Worm (Caenorhabditis elegans) whole organism, L4 larva: ENCODE results near the gene tsp-21.

Source experiments
- F37D6.2 ChIP-seq: sonication (generic microtip); optimal IDR thresholded peaks from 2 replicates; lab custom pipeline; 2016; ENCODE audit warnings: mild to moderate bottlenecking, missing genetic modification characterization, missing compliant biosample characterization
- R02D3.7 ChIP-seq: fragments of 150-350 bp; sonication (generic microtip); optimal IDR thresholded peaks from 3 replicates; lab custom pipeline; 2014; ENCODE audit warnings: missing biosample characterization, missing genetic modification characterization
- T20F7.1 ChIP-seq: fragments of 200-800 bp; sonication (Bioruptor generic); optimal IDR thresholded peaks from 2 replicates; lab custom pipeline; 2018; ENCODE audit warnings: mild to moderate bottlenecking, missing genetic modification characterization, missing compliant biosample characterization
- ZK337.2 ChIP-seq: fragments of 200-800 bp; sonication (Bioruptor generic); IDR thresholded peaks from 2 replicates; pipeline ENCODE4 v1.3.6; 2022; ENCODE audit warnings: missing genetic modification reagents, missing genetic modification characterization, missing compliant biosample characterization
- ZK546.5 ChIP-seq, 2 experiments: sonication (generic microtip); optimal IDR thresholded peaks; 2 replicates each; lab custom pipeline; 2017; ENCODE audit warnings: missing biosample characterization in 2 of 2, missing genetic modification characterization in 2 of 2
- aha-1 ChIP-seq: fragments of 150-350 bp; peaks from one replicate; lab custom pipeline; 2014; ENCODE audit warnings: missing biosample characterization, missing genetic modification characterization
- aly-2 ChIP-seq: sonication (generic microtip); optimal IDR thresholded peaks from 2 replicates; lab custom pipeline; 2018; ENCODE audit warnings: missing biosample characterization, missing genetic modification characterization
- arid-1 ChIP-seq: fragments of 200-800 bp; sonication (Bioruptor generic); conservative IDR thresholded peaks from 2 replicates; pipeline ENCODE4 v1.3.6; 2022; ENCODE audit warnings: missing genetic modification reagents, missing genetic modification characterization, missing compliant biosample characterization
- ceh-20 ChIP-seq: fragments of 200-800 bp; sonication (Bioruptor generic); IDR thresholded peaks from 2 replicates; pipeline ENCODE4 v1.3.6; 2022; ENCODE audit warnings: missing genetic modification reagents, missing genetic modification characterization, missing compliant biosample characterization
- ceh-32 ChIP-seq: sonication (generic microtip); optimal IDR thresholded peaks from 2 replicates; lab custom pipeline; 2016; ENCODE audit warnings: mild to moderate bottlenecking, missing genetic modification characterization, missing compliant biosample characterization; ENCODE audit not compliant: poor library complexity
- ces-1 ChIP-seq: fragments of 150-350 bp; sonication (generic microtip); optimal IDR thresholded peaks from 4 replicates; lab custom pipeline; 2014; ENCODE audit warnings: missing biosample characterization, missing genetic modification reagents, missing genetic modification characterization
- ctbp-1 ChIP-seq: fragments of 200-800 bp; sonication (Bioruptor generic); IDR thresholded peaks from 2 replicates; pipeline ENCODE4 v1.3.6; 2022; ENCODE audit warnings: missing genetic modification reagents, missing genetic modification characterization, missing compliant biosample characterization
- daf-12 ChIP-seq: fragments of 150-350 bp; optimal IDR thresholded peaks from 2 replicates; lab custom pipeline; 2014; ENCODE audit warnings: missing biosample characterization, missing genetic modification reagents, missing genetic modification characterization
- daf-16 ChIP-seq, 3 experiments: sonication (generic microtip); optimal IDR thresholded peaks; 2 replicates each; lab custom pipeline; 2016 to 2017; ENCODE audit warnings: missing genetic modification characterization in 3 of 3, missing genetic modification reagents in 3 of 3, mild to moderate bottlenecking in 2 of 3, missing compliant biosample characterization in 2 of 3, missing biosample characterization in 1 of 3, moderate library complexity in 1 of 3
- daf-19 ChIP-seq: fragments of 200-800 bp; sonication (Bioruptor generic); conservative IDR thresholded peaks from 2 replicates; pipeline ENCODE4 v1.3.6; 2022; ENCODE audit warnings: missing genetic modification characterization, missing compliant biosample characterization
- daf-8 ChIP-seq: fragments of 200-800 bp; sonication (Bioruptor generic); IDR thresholded peaks from 2 replicates; pipeline ENCODE4 v1.3.6; 2022; ENCODE audit warnings: missing genetic modification characterization, missing compliant biosample characterization
- dmd-6 ChIP-seq: fragments of 200-800 bp; sonication (Bioruptor generic); IDR thresholded peaks from 2 replicates; pipeline ENCODE4 v1.3.6; 2022; ENCODE audit warnings: missing genetic modification reagents, missing genetic modification characterization, missing compliant biosample characterization
- dmd-8 ChIP-seq: fragments of 200-800 bp; sonication (Bioruptor generic); IDR thresholded peaks from 2 replicates; pipeline ENCODE4 v1.3.6; 2022; ENCODE audit warnings: missing genetic modification characterization, missing compliant biosample characterization
- duxl-1 ChIP-seq: sonication (generic microtip); optimal IDR thresholded peaks from 2 replicates; lab custom pipeline; 2016; ENCODE audit warnings: mild to moderate bottlenecking, missing genetic modification characterization, moderate library complexity, missing compliant biosample characterization; ENCODE audit not compliant: poor library complexity
- egl-43 ChIP-seq: fragments of 200-800 bp; sonication (Bioruptor generic); IDR thresholded peaks from 2 replicates; pipeline ENCODE4 v1.3.6; 2022; ENCODE audit warnings: missing genetic modification reagents, missing genetic modification characterization, missing compliant biosample characterization
- fos-1 ChIP-seq: fragments of 150-350 bp; optimal IDR thresholded peaks from 2 replicates; lab custom pipeline; 2014; ENCODE audit warnings: missing biosample characterization, missing genetic modification characterization
- hlh-11 ChIP-seq: fragments of 200-800 bp; sonication (Bioruptor generic); optimal IDR thresholded peaks from 2 replicates; lab custom pipeline; 2018; ENCODE audit warnings: mild to moderate bottlenecking, missing genetic modification characterization, missing compliant biosample characterization
- lin-15B ChIP-seq: fragments of 150-350 bp; sonication (generic microtip); optimal IDR thresholded peaks from 3 replicates; lab custom pipeline; 2014; ENCODE audit warnings: missing biosample characterization, missing genetic modification characterization
- lin-29 ChIP-seq: fragments of 200-800 bp; sonication (Bioruptor generic); IDR thresholded peaks from 2 replicates; pipeline ENCODE4 v1.3.6; 2022; ENCODE audit warnings: missing genetic modification reagents, missing genetic modification characterization, missing compliant biosample characterization
- lir-3 ChIP-seq: sonication (generic microtip); optimal IDR thresholded peaks from 2 replicates; lab custom pipeline; 2016; ENCODE audit warnings: mild to moderate bottlenecking, missing genetic modification characterization, missing compliant biosample characterization
- madf-5 ChIP-seq, 2 experiments: fragments of 200-800 bp; sonication (Bioruptor generic); IDR thresholded peaks; 2 replicates each; pipeline ENCODE4 v1.3.6; 2022; ENCODE audit warnings: missing compliant biosample characterization in 2 of 2, missing genetic modification characterization in 2 of 2
- mes-2 ChIP-seq: sonication (generic microtip); optimal IDR thresholded peaks from 2 replicates; lab custom pipeline; 2016; ENCODE audit warnings: missing genotype, mild to moderate bottlenecking, missing genetic modification characterization, missing compliant biosample characterization; ENCODE audit not compliant: poor library complexity, severe bottlenecking
- nhr-11 ChIP-seq: fragments of 150-350 bp; optimal IDR thresholded peaks from 2 replicates; lab custom pipeline; 2014; ENCODE audit warnings: missing biosample characterization, missing genetic modification characterization
- nhr-28 ChIP-seq: fragments of 150-350 bp; optimal IDR thresholded peaks from 2 replicates; lab custom pipeline; 2014; ENCODE audit warnings: missing biosample characterization, missing genetic modification characterization
- nhr-41 ChIP-seq: fragments of 200-800 bp; sonication (Bioruptor generic); IDR thresholded peaks from 2 replicates; pipeline ENCODE4 v1.3.6; 2022; ENCODE audit warnings: missing genetic modification reagents, missing genetic modification characterization, missing compliant biosample characterization
- nhr-42 ChIP-seq: fragments of 200-800 bp; sonication (Bioruptor generic); IDR thresholded peaks from 2 replicates; pipeline ENCODE4 v1.3.6; 2022; ENCODE audit warnings: missing genetic modification characterization, missing compliant biosample characterization
- nhr-48 ChIP-seq: sonication (generic microtip); optimal IDR thresholded peaks from 2 replicates; lab custom pipeline; 2016; ENCODE audit warnings: mild to moderate bottlenecking, missing genetic modification characterization, missing compliant biosample characterization
- nhr-76 ChIP-seq: fragments of 150-350 bp; optimal IDR thresholded peaks from 2 replicates; lab custom pipeline; 2014; ENCODE audit warnings: missing biosample characterization, missing genetic modification characterization
- pha-4 ChIP-seq, 2 experiments: fragments of 150-350 bp in 1 of 2; fragments of 200-800 bp in 1 of 2; sonication (Bioruptor generic) in 1 of 2; IDR thresholded peaks in 1 of 2; optimal IDR thresholded peaks in 1 of 2; 2 replicates each; pipeline versions ENCODE4 v1.3.6 to Lab custom; 2014 to 2022; ENCODE audit warnings: missing genetic modification characterization in 2 of 2, missing genetic modification reagents in 2 of 2, missing biosample characterization in 1 of 2, missing compliant biosample characterization in 1 of 2
- pqm-1 ChIP-seq: sonication (generic microtip); optimal IDR thresholded peaks from 2 replicates; lab custom pipeline; 2017; ENCODE audit warnings: missing biosample characterization, missing genetic modification characterization
- rbr-2 ChIP-seq: sonication (generic microtip); optimal IDR thresholded peaks from 2 replicates; lab custom pipeline; 2016; ENCODE audit warnings: missing genotype, missing genetic modification characterization, missing compliant biosample characterization
- saeg-2 ChIP-seq: fragments of 200-800 bp; sonication (Bioruptor generic); IDR thresholded peaks from 2 replicates; pipeline ENCODE4 v1.3.6; 2022; ENCODE audit warnings: missing genetic modification reagents, missing genetic modification characterization, missing compliant biosample characterization
- sdz-12 ChIP-seq: fragments of 200-800 bp; sonication (Bioruptor generic); optimal IDR thresholded peaks from 2 replicates; lab custom pipeline; 2018; ENCODE audit warnings: mild to moderate bottlenecking, missing genetic modification characterization, missing compliant biosample characterization
- snpc-1.2 ChIP-seq: fragments of 200-800 bp; sonication (Bioruptor generic); IDR thresholded peaks from 2 replicates; pipeline ENCODE4 v1.3.6; 2022; ENCODE audit warnings: missing genetic modification reagents, missing genetic modification characterization, missing compliant biosample characterization
- spr-1 ChIP-seq: sonication (generic microtip); optimal IDR thresholded peaks from 2 replicates; lab custom pipeline; 2016; ENCODE audit warnings: mild to moderate bottlenecking, missing genetic modification characterization, missing compliant biosample characterization
- spr-3 ChIP-seq: fragments of 200-800 bp; sonication (Bioruptor generic); optimal IDR thresholded peaks from 2 replicates; lab custom pipeline; 2018; ENCODE audit warnings: mild to moderate bottlenecking, missing genetic modification characterization, missing compliant biosample characterization
- tra-1 ChIP-seq: fragments of 200-800 bp; sonication (Bioruptor generic); IDR thresholded peaks from 2 replicates; pipeline ENCODE4 v1.3.6; 2022; ENCODE audit warnings: missing genetic modification reagents, missing genetic modification characterization, missing compliant biosample characterization
- unc-62 ChIP-seq, 3 experiments: fragments of 150-350 bp in 1 of 3; sonication (generic microtip); optimal IDR thresholded peaks in 2 of 3; peaks in 1 of 3; 1 replicate in 1 of 3; 2 replicates in 2 of 3; lab custom pipeline; 2014 to 2017; ENCODE audit warnings: missing biosample characterization in 3 of 3, missing genetic modification characterization in 3 of 3, missing genetic modification reagents in 3 of 3, missing genotype in 1 of 3
- zip-11 ChIP-seq: fragments of 200-800 bp; sonication (Bioruptor generic); IDR thresholded peaks from 2 replicates; pipeline ENCODE4 v1.3.6; 2022; ENCODE audit warnings: missing genetic modification characterization, missing compliant biosample characterization
- zip-2 ChIP-seq: fragments of 150-350 bp; optimal IDR thresholded peaks from 2 replicates; lab custom pipeline; 2014; ENCODE audit warnings: missing biosample characterization, missing genetic modification characterization
- ztf-11 ChIP-seq: fragments of 150-350 bp; optimal IDR thresholded peaks from 2 replicates; lab custom pipeline; 2014; ENCODE audit warnings: missing biosample characterization, missing genetic modification characterization
- ztf-7 ChIP-seq: fragments of 150-350 bp; optimal IDR thresholded peaks from 2 replicates; lab custom pipeline; 2014; ENCODE audit warnings: missing biosample characterization, missing genetic modification characterization

The tsp-21 gene

DNA sequence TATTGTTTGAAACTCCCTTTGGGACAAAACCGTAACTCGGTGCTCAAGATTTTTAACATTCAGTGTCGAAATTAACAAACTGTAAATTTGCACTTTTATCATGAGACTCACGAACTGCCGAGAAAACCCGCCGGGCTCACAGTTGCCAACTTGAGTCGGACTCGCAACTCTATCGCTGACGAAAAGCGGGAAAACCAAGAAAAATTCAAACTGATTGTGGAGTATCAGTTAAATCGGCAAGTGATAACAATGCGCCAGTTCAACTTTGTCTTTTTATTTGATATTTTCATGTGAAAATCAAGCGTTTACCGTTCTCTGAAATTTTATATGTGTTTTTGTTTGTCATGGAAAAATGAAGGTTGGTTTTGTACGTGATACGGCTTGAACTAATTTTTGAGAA, 49.6 kb upstream of the tsp-21 start:
- TF ChIP-seq duxl-1 (tag; lab: Kevin White, UChicago) (no peak), lin-15B (tag; lab: Kevin White, UChicago) (no peak), F37D6.2 (tag; lab: Kevin White, UChicago) (no peak), ZK546.5 (tag; optimal IDR thresholded peaks at IDR 0.05; lab: Kevin White, UChicago) (no peak), egl-43 (no peak), hlh-11 (tag; lab: Kevin White, UChicago) (peak; percentile 46), lir-3 (tag; lab: Kevin White, UChicago) (no peak), saeg-2 (GFP tag; lab: Robert Waterston, UW) (no peak), daf-16 (GFP tag; optimal IDR thresholded peaks at IDR 0.05; lab: Kevin White, UChicago) (no peak), daf-16 (tag; optimal IDR thresholded peaks at IDR 0.05; lab: Kevin White, UChicago) (peak; percentile 76), T20F7.1 (no peak), snpc-1.2 (GFP tag; lab: Robert Waterston, UW) (no peak), zip-11 (GFP tag; lab: Robert Waterston, UW) (no peak), nhr-11 (no peak), spr-1 (no peak), pqm-1 (tag; lab: Kevin White, UChicago) (peak; percentile 59), ceh-20 (no peak), arid-1 (no peak), ZK337.2 (GFP tag; lab: Robert Waterston, UW) (no peak), ctbp-1 (no peak), spr-3 (GFP tag; lab: Kevin White, UChicago) (no peak), dmd-6 (GFP tag; lab: Robert Waterston, UW) (peak; percentile 56), aly-2 (tag; lab: Kevin White, UChicago) (no peak), daf-19 (GFP tag; lab: Robert Waterston, UW) (no peak), nhr-48 (tag; lab: Kevin White, UChicago) (no peak), lin-29 (no peak), zip-2 (tag; lab: Kevin White, UChicago) (no peak)

- TF ChIP-seq sdz-12 (GFP tag; lab: Kevin White, UChicago) = no peak
- TF ChIP-seq unc-62 (GFP tag; optimal IDR thresholded peaks at IDR 0.05 in 1 of 2; lab: Kevin White, UChicago) = peak in 1 of 2 experiments; percentile 33
- TF ChIP-seq unc-62 (tag; optimal IDR thresholded peaks at IDR 0.05; lab: Kevin White, UChicago) = no peak
Observed at ce11 chrX:9883837-9884324, 48.3 kb upstream of the tsp-21 start, which contains the start of gene mrp-4. TSS of gene mrp-4 (plus strand) at chrX:9884274.

- TF ChIP-seq daf-12 (no peak), spr-1 (no peak), lir-3 (tag; lab: Kevin White, UChicago) (no peak), pha-4 (GFP tag; IDR thresholded peaks at IDR 0.05; lab: Robert Waterston, UW) (no peak), pha-4 (tag; optimal IDR thresholded peaks at IDR 0.05; lab: Kevin White, UChicago) (peak; percentile 61), ces-1 (GFP tag; lab: Kevin White, UChicago) (no peak), duxl-1 (tag; lab: Kevin White, UChicago) (no peak), nhr-42 (GFP tag; lab: Robert Waterston, UW) (no peak), dmd-8 (no peak), nhr-41 (GFP tag; lab: Robert Waterston, UW) (no peak), ztf-11 (tag; lab: Kevin White, UChicago) (no peak), aha-1 (tag; lab: Kevin White, UChicago) (peak; percentile 82), dmd-6 (GFP tag; lab: Robert Waterston, UW) (peak; percentile 26; the same call in 1 of the 2 replicates), hlh-11 (tag; lab: Kevin White, UChicago) (peak; percentile 35), mes-2 (tag; lab: Kevin White, UChicago) (no peak), R02D3.7 (no peak), ztf-7 (tag; lab: Kevin White, UChicago) (no peak), spr-3 (GFP tag; lab: Kevin White, UChicago) (no peak), fos-1 (tag; lab: Kevin White, UChicago) (no peak), daf-8 (no peak), nhr-76 (tag; lab: Kevin White, UChicago) (no peak), ceh-32 (tag; lab: Kevin White, UChicago) (no peak), tra-1 (GFP tag; lab: Robert Waterston, UW) (no peak), madf-5 (GFP tag; IDR thresholded peaks at IDR 0.05; lab: Robert Waterston, UW) (no peak), nhr-28 (tag; lab: Kevin White, UChicago) (peak; percentile 26), rbr-2 (tag; lab: Kevin White, UChicago) (no peak), pqm-1 (tag; lab: Kevin White, UChicago) (peak; percentile 71), arid-1 (no peak)
Observed at ce11 chrX:9892323-9892722, 39.8 kb upstream of the tsp-21 start, which contains the start of gene F21G4.1. TSS of gene F21G4.1 (minus strand) at chrX:9892328.
